Comparison of ENCODE assay signal across 6 worm cellular contexts in the genomic region with DNA sequence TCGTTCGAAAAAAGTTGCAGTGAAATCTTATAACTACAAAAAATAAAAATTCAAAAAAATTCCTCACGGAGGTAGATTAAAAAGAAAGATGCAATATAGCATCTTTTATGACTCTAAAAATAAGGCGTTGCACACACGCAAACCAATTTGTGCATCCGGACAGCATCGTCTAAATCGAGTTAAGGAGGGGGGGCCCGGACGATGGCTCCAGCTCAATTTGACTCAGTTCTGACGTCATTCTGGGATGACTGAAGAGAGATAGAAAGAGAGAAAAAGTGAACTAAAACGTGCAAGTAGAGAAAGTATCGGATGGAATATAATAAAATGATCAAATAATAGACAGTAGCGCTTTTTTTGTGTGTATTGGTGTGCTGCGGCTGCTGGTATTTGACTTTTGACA.
TF ChIP-seq lines count a peak whose summit lies in the region.

No protein-coding gene starts in this region.

TF ChIP-seq in whole organism, L1 larva, 84 proteins besides CTCF, POLR2A, EP300 and RAD21 (continues in another document):
- TF ChIP-seq vab-15 (tag; optimal IDR thresholded peaks at IDR 0.05; lab: Kevin White, UChicago) (no peak), nhr-12 (tag; optimal IDR thresholded peaks at IDR 0.05; lab: Kevin White, UChicago) (no peak), efl-1 (optimal IDR thresholded peaks at IDR 0.05; lab: Kevin White, UChicago) (no peak), efl-1 (GFP tag; optimal IDR thresholded peaks at IDR 0.05 in 1 of 2; lab: Kevin White, UChicago) (no peak), ceh-8 (GFP tag; optimal IDR thresholded peaks at IDR 0.05; lab: Kevin White, UChicago) (peak; percentile 31), lin-13 (GFP tag; optimal IDR thresholded peaks at IDR 0.05; lab: Kevin White, UChicago) (no peak), nhr-77 (tag; optimal IDR thresholded peaks at IDR 0.05; lab: Kevin White, UChicago) (no peak), nhr-237 (tag; optimal IDR thresholded peaks at IDR 0.05; lab: Kevin White, UChicago) (no peak), hlh-4 (tag; optimal IDR thresholded peaks at IDR 0.05; lab: Kevin White, UChicago) (no peak), efl-3 (GFP tag; optimal IDR thresholded peaks at IDR 0.05; lab: Kevin White, UChicago) (no peak), lsy-2 (tag; optimal IDR thresholded peaks at IDR 0.05; lab: Kevin White, UChicago) (peak; percentile 3 to 36), unc-98 (GFP tag; IDR thresholded peaks at IDR 0.05; lab: Robert Waterston, UW) (no peak), xbp-1 (tag; optimal IDR thresholded peaks at IDR 0.05; lab: Kevin White, UChicago) (peak; percentile 22), lin-39 (tag; optimal IDR thresholded peaks at IDR 0.05; lab: Kevin White, UChicago) (no peak), lin-35 (GFP tag; optimal IDR thresholded peaks at IDR 0.05; lab: Kevin White, UChicago) (peak in 1 of 2 experiments; percentile 5)

TF ChIP-seq in whole organism, L2 larva, 48 proteins besides CTCF, POLR2A, EP300 and RAD21 (continues in another document):
- no peak for TF ChIP-seq lin-39 (tag; optimal IDR thresholded peaks at IDR 0.05; lab: Kevin White, UChicago)
- no peak for TF ChIP-seq Y55F3AM.14 (GFP tag; optimal IDR thresholded peaks at IDR 0.05; lab: Kevin White, UChicago)
- TF ChIP-seq sem-4 (tag; optimal IDR thresholded peaks at IDR 0.05; lab: Kevin White, UChicago) = peak; percentile 71
- no peak for TF ChIP-seq ceh-82 (tag; optimal IDR thresholded peaks at IDR 0.05; lab: Kevin White, UChicago)
- TF ChIP-seq nhr-6 (tag; optimal IDR thresholded peaks at IDR 0.05; lab: Kevin White, UChicago) = no peak
- TF ChIP-seq C34F6.9 (tag; optimal IDR thresholded peaks at IDR 0.05; lab: Kevin White, UChicago) = peak; percentile 58
- TF ChIP-seq nhr-77 (tag; optimal IDR thresholded peaks at IDR 0.05; lab: Kevin White, UChicago) = no peak
- TF ChIP-seq lsy-2 (tag; optimal IDR thresholded peaks at IDR 0.05; lab: Kevin White, UChicago) = peak in 1 of 2 experiments; percentile 54
- TF ChIP-seq sma-9 (GFP tag; optimal IDR thresholded peaks at IDR 0.05; lab: Kevin White, UChicago) = peak; percentile 66
- TF ChIP-seq sma-9 (tag; optimal IDR thresholded peaks at IDR 0.05; lab: Kevin White, UChicago) = no peak
- TF ChIP-seq mdl-1 (tag; optimal IDR thresholded peaks at IDR 0.05; lab: Kevin White, UChicago) = peak in 1 of 2 experiments; percentile 46
- no peak for TF ChIP-seq fos-1 (tag; optimal IDR thresholded peaks at IDR 0.05; lab: Kevin White, UChicago)
- no peak for TF ChIP-seq sma-3 (GFP tag; optimal IDR thresholded peaks at IDR 0.05; lab: Kevin White, UChicago)
- peak; percentile 21 for TF ChIP-seq zag-1 (tag; optimal IDR thresholded peaks at IDR 0.05; lab: Kevin White, UChicago)
- no peak for TF ChIP-seq nhr-25 (tag; optimal IDR thresholded peaks at IDR 0.05; lab: Kevin White, UChicago)

TF ChIP-seq in whole organism, L3 larva, 47 proteins besides CTCF, POLR2A, EP300 and RAD21 (continues in another document):
- TF ChIP-seq lin-39 (tag; optimal IDR thresholded peaks at IDR 0.05; lab: Kevin White, UChicago) = peak; percentile 10
- TF ChIP-seq elt-2 (tag; optimal IDR thresholded peaks at IDR 0.05; lab: Kevin White, UChicago) = no peak
- no peak for TF ChIP-seq zag-1 (tag; optimal IDR thresholded peaks at IDR 0.05; lab: Kevin White, UChicago)
- no peak for TF ChIP-seq aly-2 (tag; optimal IDR thresholded peaks at IDR 0.05; lab: Kevin White, UChicago)
- no peak for TF ChIP-seq unc-39 (tag; optimal IDR thresholded peaks at IDR 0.05; lab: Kevin White, UChicago)
- no peak for TF ChIP-seq nhr-23 (tag; optimal IDR thresholded peaks at IDR 0.05; lab: Kevin White, UChicago)
- TF ChIP-seq pqm-1 (tag; optimal IDR thresholded peaks at IDR 0.05; lab: Kevin White, UChicago) = no peak
- no peak for TF ChIP-seq egl-27 (tag; optimal IDR thresholded peaks at IDR 0.05; lab: Kevin White, UChicago)
- no peak for TF ChIP-seq daf-12 (tag; optimal IDR thresholded peaks at IDR 0.05; lab: Kevin White, UChicago)
- no peak for TF ChIP-seq mml-1 (tag; optimal IDR thresholded peaks at IDR 0.05; lab: Kevin White, UChicago)
- no peak for TF ChIP-seq ceh-28 (tag; optimal IDR thresholded peaks at IDR 0.05; lab: Kevin White, UChicago)
- TF ChIP-seq snpc-4 (tag; optimal IDR thresholded peaks at IDR 0.05; lab: Kevin White, UChicago) = no peak
- TF ChIP-seq fos-1 (tag; optimal IDR thresholded peaks at IDR 0.05; lab: Kevin White, UChicago) = no peak
- peak; percentile 52 for TF ChIP-seq nfya-1 (tag; optimal IDR thresholded peaks at IDR 0.05; lab: Kevin White, UChicago; ENCODE audit: insufficient read depth)
- TF ChIP-seq nhr-43 (tag; optimal IDR thresholded peaks at IDR 0.05; lab: Kevin White, UChicago; ENCODE audit: poor library complexity, severe bottlenecking) = no peak
- TF ChIP-seq eor-1 (tag; optimal IDR thresholded peaks at IDR 0.05; lab: Kevin White, UChicago) = no peak

TF ChIP-seq in whole organism, L4 larva, 104 proteins besides CTCF, POLR2A, EP300 and RAD21:
- TF ChIP-seq aha-1 (tag; lab: Kevin White, UChicago) (peak; percentile 89), fkh-10 (GFP tag; optimal IDR thresholded peaks at IDR 0.05; lab: Kevin White, UChicago) (peak; percentile 53), hif-1 (tag; optimal IDR thresholded peaks at IDR 0.05; lab: Kevin White, UChicago) (peak in 1 of 2 experiments; percentile 38), ces-1 (GFP tag; optimal IDR thresholded peaks at IDR 0.05; lab: Kevin White, UChicago) (peak; percentile 93), daf-12 (tag; optimal IDR thresholded peaks at IDR 0.05; lab: Kevin White, UChicago) (no peak), hmg-1.1 (GFP tag; IDR thresholded peaks at IDR 0.05; lab: Robert Waterston, UW) (no peak), dmd-6 (GFP tag; IDR thresholded peaks at IDR 0.05; lab: Robert Waterston, UW) (0 out of 2 replicates have a peak, but pooled peaks have one; percentile 17), mep-1 (tag; optimal IDR thresholded peaks at IDR 0.05; lab: Kevin White, UChicago) (peak; percentile 8), lsy-2 (tag; optimal IDR thresholded peaks at IDR 0.05; lab: Kevin White, UChicago) (peak in 1 of 2 experiments; percentile 58), nhr-25 (tag; optimal IDR thresholded peaks at IDR 0.05; lab: Kevin White, UChicago; ENCODE audit: borderline replicate concordance, insufficient read depth) (no peak), mdl-1 (tag; optimal IDR thresholded peaks at IDR 0.05; lab: Kevin White, UChicago) (peak in 1 of 2 experiments; percentile 27), rbr-2 (tag; optimal IDR thresholded peaks at IDR 0.05; lab: Kevin White, UChicago) (peak; percentile 10), ctbp-1 (GFP tag; IDR thresholded peaks at IDR 0.05; lab: Robert Waterston, UW) (peak; percentile 76)

TF ChIP-seq in whole organism, late embryonic, 69 proteins besides CTCF, POLR2A, EP300 and RAD21:
- TF ChIP-seq unc-42 (tag; optimal IDR thresholded peaks at IDR 0.05; lab: Kevin White, UChicago) = peak; percentile 100
- no peak for TF ChIP-seq pat-9 (tag; optimal IDR thresholded peaks at IDR 0.05; lab: Kevin White, UChicago)
- no peak for TF ChIP-seq nfya-1 (tag; optimal IDR thresholded peaks at IDR 0.05; lab: Kevin White, UChicago)
- no peak for TF ChIP-seq pha-2 (tag; optimal IDR thresholded peaks at IDR 0.05; lab: Kevin White, UChicago)
- no peak for TF ChIP-seq syd-9 (tag; optimal IDR thresholded peaks at IDR 0.05; lab: Kevin White, UChicago)
- TF ChIP-seq lim-6 (tag; optimal IDR thresholded peaks at IDR 0.05; lab: Kevin White, UChicago) = no peak
- TF ChIP-seq ceh-31 (tag; optimal IDR thresholded peaks at IDR 0.05; lab: Kevin White, UChicago) = peak; percentile 51
- TF ChIP-seq elt-4 (tag; optimal IDR thresholded peaks at IDR 0.05; lab: Kevin White, UChicago) = no peak

TF ChIP-seq in whole organism, mixed stage, embryonic, 35 proteins besides CTCF, POLR2A, EP300 and RAD21:
- TF ChIP-seq ces-1 (GFP tag; optimal IDR thresholded peaks at IDR 0.05; lab: Kevin White, UChicago) (peak; percentile 98), nhr-237 (tag; optimal IDR thresholded peaks at IDR 0.05; lab: Kevin White, UChicago) (no peak)

Comparison
In these comparisons a context has a peak if more than half of its experiments do, and no peak if none do; other contexts are left out.
1. Of the 29 proteins assayed by ChIP-seq in both whole organism, L4 larva and whole organism, L1 larva: peak only in whole organism, L4 larva: aha-1; only in whole organism, L1 larva: ceh-82; in both: ces-1, fkh-10 and mep-1; in neither: 22; mixed calls (peak in some experiments, not most) for 2.